Fruit fly (Drosophila melanogaster) whole organism, embryonic: ENCODE data around the gene CG7943.

ENCODE experiments used
- Aef1 ChIP-seq: fragments of 200-800 bp; sonication (Bioruptor generic); IDR thresholded peaks from 3 replicates; pipeline ENCODE4 v1.3.6; 2022; ENCODE audit warnings: missing biosample characterization, missing genetic modification characterization
- Blimp-1 ChIP-seq: fragments of 200-800 bp; sonication (Bioruptor generic); optimal IDR thresholded peaks from 3 replicates; lab custom pipeline; 2018; ENCODE audit warnings: missing biosample characterization, missing genetic modification characterization, mild to moderate bottlenecking, moderate library complexity, missing genetic modification reagents
- BtbVII ChIP-seq: fragments of 200-800 bp; sonication (Bioruptor generic); optimal IDR thresholded peaks from 3 replicates; lab custom pipeline; 2017; ENCODE audit warnings: missing biosample characterization, mild to moderate bottlenecking, missing genetic modification characterization
- Bteb2 ChIP-seq: fragments of 200-800 bp; sonication (Bioruptor generic); optimal IDR thresholded peaks from 2 replicates; lab custom pipeline; 2016; ENCODE audit warnings: missing biosample characterization, missing genetic modification characterization
- CG10565 ChIP-seq: fragments of 200-800 bp; sonication (Bioruptor generic); optimal IDR thresholded peaks from 3 replicates; lab custom pipeline; 2016; ENCODE audit warnings: missing biosample characterization, mild to moderate bottlenecking, missing genetic modification characterization
- CG11247 ChIP-seq: fragments of 200-800 bp; sonication (Bioruptor generic); IDR thresholded peaks from 2 replicates; pipeline ENCODE4 v1.3.6; 2022; ENCODE audit warnings: missing biosample characterization, missing genetic modification characterization
- CG11398 ChIP-seq: fragments of 200-800 bp; sonication (Bioruptor generic); optimal IDR thresholded peaks from 2 replicates; lab custom pipeline; 2016; ENCODE audit warnings: missing biosample characterization, missing genetic modification characterization
- CG12071 ChIP-seq: fragments of 200-800 bp; sonication (Bioruptor generic); optimal IDR thresholded peaks from 3 replicates; lab custom pipeline; 2018; ENCODE audit warnings: missing biosample characterization, mild to moderate bottlenecking, missing genetic modification characterization
- CG15011 ChIP-seq: fragments of 200-800 bp; sonication (Bioruptor generic); optimal IDR thresholded peaks from 3 replicates; lab custom pipeline; 2018; ENCODE audit warnings: missing biosample characterization, mild to moderate bottlenecking, missing genetic modification characterization
- CG15479 ChIP-seq: fragments of 200-800 bp; sonication (Bioruptor generic); optimal IDR thresholded peaks from 3 replicates; lab custom pipeline; 2019; ENCODE audit warnings: missing biosample characterization, mild to moderate bottlenecking, missing genetic modification characterization, moderate library complexity
- CG1602 ChIP-seq: fragments of 200-800 bp; sonication (Bioruptor generic); optimal IDR thresholded peaks from 3 replicates; lab custom pipeline; 2016; ENCODE audit warnings: missing biosample characterization, missing genetic modification characterization
- CG17186 ChIP-seq: fragments of 200-800 bp; sonication (Bioruptor generic); optimal IDR thresholded peaks from 3 replicates; lab custom pipeline; 2017; ENCODE audit warnings: missing biosample characterization, missing genetic modification reagents, missing genetic modification characterization
- CG17359 ChIP-seq: fragments of 200-800 bp; sonication (Bioruptor generic); optimal IDR thresholded peaks from 3 replicates; lab custom pipeline; 2018; ENCODE audit warnings: missing biosample characterization, mild to moderate bottlenecking, missing genetic modification characterization, moderate library complexity
- CG17568 ChIP-seq: fragments of 200-800 bp; sonication (Bioruptor generic); optimal IDR thresholded peaks from 2 replicates; lab custom pipeline; 2018; ENCODE audit warnings: missing biosample characterization, mild to moderate bottlenecking, missing genetic modification characterization, moderate library complexity
- CG18476 ChIP-seq: fragments of 200-800 bp; sonication (Bioruptor generic); optimal IDR thresholded peaks from 2 replicates; lab custom pipeline; 2016; ENCODE audit warnings: missing biosample characterization, mild to moderate bottlenecking, missing genetic modification characterization
- CG18599 ChIP-seq: fragments of 200-800 bp; sonication (Bioruptor generic); optimal IDR thresholded peaks from 3 replicates; lab custom pipeline; 2017; ENCODE audit warnings: missing biosample characterization, missing genetic modification characterization, mild to moderate bottlenecking, moderate library complexity, missing genetic modification reagents
- CG30431 ChIP-seq: fragments of 200-800 bp; sonication (Bioruptor generic); optimal IDR thresholded peaks from 2 replicates; lab custom pipeline; 2017; ENCODE audit warnings: missing biosample characterization, missing genetic modification characterization
- CG31388 ChIP-seq: fragments of 200-800 bp; sonication (Bioruptor generic); optimal IDR thresholded peaks from 2 replicates; lab custom pipeline; 2016; ENCODE audit warnings: missing biosample characterization, missing genetic modification characterization
- CG4282 ChIP-seq: fragments of 200-800 bp; sonication (Bioruptor generic); optimal IDR thresholded peaks from 2 replicates; lab custom pipeline; 2016; ENCODE audit warnings: missing biosample characterization, missing genetic modification characterization
- CG5245 ChIP-seq: fragments of 200-800 bp; sonication (Bioruptor generic); optimal IDR thresholded peaks from 3 replicates; lab custom pipeline; 2016; ENCODE audit warnings: missing biosample characterization, missing genetic modification characterization
- CG6765 ChIP-seq: fragments of 200-800 bp; sonication (Bioruptor generic); optimal IDR thresholded peaks from 3 replicates; lab custom pipeline; 2017; ENCODE audit warnings: missing biosample characterization, mild to moderate bottlenecking, missing genetic modification characterization
- CG7839 ChIP-seq: fragments of 200-800 bp; sonication (Bioruptor generic); optimal IDR thresholded peaks from 3 replicates; lab custom pipeline; 2018; ENCODE audit warnings: missing biosample characterization, mild to moderate bottlenecking, missing genetic modification characterization, moderate library complexity
- CG8290 ChIP-seq, 3 experiments: fragments of 200-800 bp; sonication (Bioruptor generic); optimal IDR thresholded peaks; 2 replicates each; lab custom pipeline; 2016 to 2019; ENCODE audit warnings: missing biosample characterization in 3 of 3, missing genetic modification characterization in 3 of 3, mild to moderate bottlenecking in 2 of 3, moderate library complexity in 1 of 3
- CG8924 ChIP-seq: fragments of 200-800 bp; optimal IDR thresholded peaks from 3 replicates; lab custom pipeline; 2019; ENCODE audit warnings: missing biosample characterization, mild to moderate bottlenecking, missing genetic modification characterization, moderate library complexity
- CG9797 ChIP-seq: fragments of 200-800 bp; sonication (Bioruptor generic); optimal IDR thresholded peaks from 3 replicates; lab custom pipeline; 2018; ENCODE audit warnings: missing biosample characterization, mild to moderate bottlenecking, missing genetic modification characterization
- CrebB ChIP-seq: fragments of 200-800 bp; sonication (Bioruptor generic); optimal IDR thresholded peaks from 3 replicates; lab custom pipeline; 2018; ENCODE audit warnings: missing biosample characterization, mild to moderate bottlenecking, missing genetic modification characterization
- Drgx ChIP-seq: fragments of 200-800 bp; sonication (Bioruptor generic); IDR thresholded peaks from 2 replicates; pipeline ENCODE4 v1.3.6; 2022; ENCODE audit warnings: missing biosample characterization, missing genetic modification characterization
- Gug ChIP-seq: fragments of 200-800 bp; sonication (Bioruptor generic); IDR thresholded peaks from 4 replicates; pipeline ENCODE4 v1.3.6; 2022; ENCODE audit warnings: missing biosample characterization, missing genetic modification characterization
- Hmr ChIP-seq: fragments of 200-800 bp; sonication (Bioruptor generic); optimal IDR thresholded peaks from 3 replicates; lab custom pipeline; 2017; ENCODE audit warnings: mild to moderate bottlenecking, missing biosample characterization, missing genetic modification reagents, missing genetic modification characterization
- Ptx1 ChIP-seq: fragments of 200-800 bp; sonication (Bioruptor generic); IDR thresholded peaks from 2 replicates; pipeline ENCODE4 v1.3.6; 2022; ENCODE audit warnings: missing biosample characterization, missing genetic modification characterization
- ara ChIP-seq: fragments of 200-800 bp; sonication (Bioruptor generic); IDR thresholded peaks from 2 replicates; pipeline ENCODE4 v1.3.6; 2022; ENCODE audit warnings: missing biosample characterization, missing genetic modification characterization
- cad ChIP-seq: fragments of >200 bp; optimal IDR thresholded peaks from 2 replicates; lab custom pipeline; 2017; ENCODE audit warnings: missing biosample characterization, missing genetic modification characterization
- dmrt99B ChIP-seq: fragments of 200-800 bp; sonication (Bioruptor generic); optimal IDR thresholded peaks from 2 replicates; lab custom pipeline; 2018; ENCODE audit warnings: missing biosample characterization, mild to moderate bottlenecking, missing genetic modification characterization, moderate library complexity
- dysf ChIP-seq: fragments of 200-800 bp; sonication (Bioruptor generic); IDR thresholded peaks from 3 replicates; pipeline ENCODE4 v1.3.6; 2022; ENCODE audit warnings: missing biosample characterization, missing genetic modification characterization
- ems ChIP-seq: fragments of 200-800 bp; sonication (Bioruptor generic); optimal IDR thresholded peaks from 3 replicates; lab custom pipeline; 2016; ENCODE audit warnings: missing biosample characterization, missing genetic modification characterization
- ftz-f1 ChIP-seq: fragments of 200-800 bp; sonication (Bioruptor generic); optimal IDR thresholded peaks from 2 replicates; lab custom pipeline; 2016; ENCODE audit warnings: missing biosample characterization, missing genetic modification characterization
- kay ChIP-seq: fragments of 200-800 bp; sonication (Bioruptor generic); optimal IDR thresholded peaks from 2 replicates; lab custom pipeline; 2016; ENCODE audit warnings: missing biosample characterization, missing genetic modification characterization
- lov ChIP-seq, 2 experiments: fragments of 200-800 bp in 1 of 2; fragments of >200 bp in 1 of 2; sonication (Bioruptor generic) in 1 of 2; IDR thresholded peaks in 1 of 2; optimal IDR thresholded peaks in 1 of 2; 2 replicates in 1 of 2; 3 replicates in 1 of 2; pipeline versions ENCODE4 v1.3.6 to Lab custom; 2017 to 2022; ENCODE audit warnings: missing biosample characterization in 1 of 2, missing genetic modification characterization in 1 of 2
- mam ChIP-seq: fragments of 200-800 bp; sonication (Bioruptor generic); optimal IDR thresholded peaks from 3 replicates; lab custom pipeline; 2016; ENCODE audit warnings: missing biosample characterization, missing genetic modification characterization
- mld ChIP-seq: fragments of 200-800 bp; sonication (Bioruptor generic); IDR thresholded peaks from 3 replicates; pipeline ENCODE4 v1.3.6; 2022; ENCODE audit warnings: missing biosample characterization, missing genetic modification characterization; ENCODE audit not compliant: partially characterized antibody
- oc ChIP-seq: fragments of 200-800 bp; sonication (Bioruptor generic); optimal IDR thresholded peaks from 2 replicates; lab custom pipeline; 2018; ENCODE audit warnings: missing biosample characterization, mild to moderate bottlenecking, missing genetic modification characterization, moderate library complexity
- odd ChIP-seq: fragments of 200-800 bp; sonication (Bioruptor generic); optimal IDR thresholded peaks from 2 replicates; lab custom pipeline; 2017; ENCODE audit warnings: missing biosample characterization, mild to moderate bottlenecking, missing genetic modification characterization
- org-1 ChIP-seq: fragments of 200-800 bp; sonication (Bioruptor generic); optimal IDR thresholded peaks from 2 replicates; lab custom pipeline; 2017; ENCODE audit warnings: missing biosample characterization, missing genetic modification characterization
- pb ChIP-seq: fragments of 200-800 bp; sonication (Bioruptor generic); optimal IDR thresholded peaks from 3 replicates; lab custom pipeline; 2016; ENCODE audit warnings: missing biosample characterization, missing genetic modification characterization
- pros ChIP-seq: fragments of 200-800 bp; sonication (Bioruptor generic); optimal IDR thresholded peaks from 3 replicates; lab custom pipeline; 2019; ENCODE audit warnings: missing biosample characterization, mild to moderate bottlenecking, missing genetic modification characterization, moderate library complexity
- pzg ChIP-seq: fragments of 200-800 bp; sonication (Bioruptor generic); optimal IDR thresholded peaks from 3 replicates; lab custom pipeline; 2018; ENCODE audit warnings: missing biosample characterization, mild to moderate bottlenecking, missing genetic modification characterization, moderate library complexity
- tin ChIP-seq: fragments of 200-800 bp; sonication (Bioruptor generic); optimal IDR thresholded peaks from 3 replicates; lab custom pipeline; 2016; ENCODE audit warnings: missing biosample characterization, missing genetic modification characterization
- wek ChIP-seq: fragments of 200-800 bp; sonication (Bioruptor generic); optimal IDR thresholded peaks from 3 replicates; lab custom pipeline; 2018; ENCODE audit warnings: missing biosample characterization, mild to moderate bottlenecking, missing genetic modification characterization, moderate library complexity
- zen ChIP-seq: fragments of 200-800 bp; sonication (Bioruptor generic); optimal IDR thresholded peaks from 3 replicates; lab custom pipeline; 2018; ENCODE audit warnings: missing biosample characterization, mild to moderate bottlenecking, missing genetic modification characterization, moderate library complexity

The CG7943 gene

dm6 chr3R:29997607-29998236 is 48.5 kb upstream of the CG7943 start, which contains the start of the genes CG15525 and CG11504 (continued):
- TF ChIP-seq dysf (GFP tag; lab: Robert Waterston, UW) (no peak), Gug (peak; percentile 75; the same call in 3 of the 4 replicates), pzg (peak; percentile 63), CrebB (no peak), CG8290 (GFP tag; optimal IDR thresholded peaks at IDR 0.05; lab: Kevin White, UChicago) (peak; percentile 70), CG8290 (tag; optimal IDR thresholded peaks at IDR 0.05; lab: Kevin White, UChicago) (no peak), Drgx (no peak), CG11398 (no peak), CG15011 (GFP tag; lab: Kevin White, UChicago) (no peak), pb (GFP tag; lab: Kevin White, UChicago) (no peak), pros (GFP tag; lab: Kevin White, UChicago) (no peak), CG8924 (tag; lab: Kevin White, UChicago) (peak; percentile 57), CG10565 (GFP tag; lab: Kevin White, UChicago) (no peak), odd (GFP tag; lab: Kevin White, UChicago) (no peak), Blimp-1 (GFP tag; lab: Kevin White, UChicago) (no peak), CG17568 (GFP tag; lab: Kevin White, UChicago) (no peak), BtbVII (GFP tag; lab: Kevin White, UChicago) (no peak), Bteb2 (GFP tag; lab: Kevin White, UChicago) (peak; percentile 33), wek (no peak), mam (GFP tag; lab: Kevin White, UChicago) (peak; percentile 82), CG31388 (GFP tag; lab: Kevin White, UChicago) (no peak), CG1602 (GFP tag; lab: Kevin White, UChicago) (peak; percentile 52), mld (GFP tag; lab: Robert Waterston, UW) (0 out of 3 replicates have a peak, but pooled peaks have one; percentile 71), ara (GFP tag; lab: Robert Waterston, UW) (no peak), Aef1 (GFP tag; lab: Robert Waterston, UW) (peak; percentile 78), ftz-f1 (GFP tag; lab: Kevin White, UChicago) (no peak), CG9797 (GFP tag; lab: Kevin White, UChicago) (peak; percentile 69), CG15479 (GFP tag; lab: Kevin White, UChicago) (peak; percentile 79), CG7839 (no peak), cad (GFP tag; lab: Kevin White, UChicago) (no peak), CG11247 (GFP tag; lab: Robert Waterston, UW) (no peak), oc (tag; lab: Kevin White, UChicago) (no peak), CG30431 (GFP tag; lab: Kevin White, UChicago) (no peak), CG17359 (peak; percentile 45), ems (GFP tag; lab: Kevin White, UChicago) (peak; percentile 46), tin (GFP tag; lab: Kevin White, UChicago) (peak; percentile 41), lov (optimal IDR thresholded peaks at IDR 0.05; lab: Kevin White, UChicago) (no peak), lov (GFP tag; IDR thresholded peaks at IDR 0.05; lab: Robert Waterston, UW) (no peak), CG18476 (GFP tag; lab: Kevin White, UChicago) (peak; percentile 47), Hmr (GFP tag; lab: Kevin White, UChicago) (no peak), CG5245 (GFP tag; lab: Kevin White, UChicago) (no peak), CG17186 (GFP tag; lab: Kevin White, UChicago) (peak; percentile 71), CG4282 (GFP tag; lab: Kevin White, UChicago) (no peak), Ptx1 (GFP tag; lab: Robert Waterston, UW) (peak; percentile 85), CG6765 (GFP tag; lab: Kevin White, UChicago) (no peak), org-1 (GFP tag; lab: Kevin White, UChicago) (no peak), CG18599 (GFP tag; lab: Kevin White, UChicago) (no peak), CG12071 (GFP tag; lab: Kevin White, UChicago) (no peak), dmrt99B (tag; lab: Kevin White, UChicago) (no peak), kay (GFP tag; lab: Kevin White, UChicago) (peak; percentile 14), zen (tag; lab: Kevin White, UChicago) (peak; percentile 32)
